Worm (Caenorhabditis elegans): Measurements from ENCODE around the gene ceh-38.

ceh-38 gene

DNA sequence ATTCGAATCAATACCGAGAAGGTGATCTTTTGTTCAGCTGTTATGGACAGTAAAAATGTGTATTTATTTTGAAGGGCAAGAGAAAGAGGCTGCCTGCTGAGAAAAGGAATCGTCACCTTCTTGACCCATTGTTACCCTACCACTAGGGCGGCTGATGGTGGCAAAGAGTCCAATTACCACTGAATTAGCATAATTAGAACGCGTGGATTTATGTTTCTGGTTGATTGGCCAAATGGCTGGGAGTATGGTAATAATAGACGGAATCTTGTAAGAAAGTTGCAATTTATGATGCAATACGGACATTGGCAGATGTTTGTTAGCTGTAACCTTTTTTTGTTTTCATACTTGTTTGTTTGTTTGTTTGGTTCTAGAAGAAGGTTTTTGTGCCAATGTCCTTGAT, 11.5 kb upstream of the ceh-38 start:
- TF ChIP-seq unc-62 (GFP tag; optimal IDR thresholded peaks at IDR 0.05) (no peak), ces-1 (GFP tag; optimal IDR thresholded peaks at IDR 0.05) (peak; percentile 65), snpc-4 (tag; optimal IDR thresholded peaks at IDR 0.05) (no peak), nhr-76 (tag; optimal IDR thresholded peaks at IDR 0.05) (no peak), sptf-1 (tag; optimal IDR thresholded peaks at IDR 0.05) (peak; percentile 40), cnd-1 (tag; optimal IDR thresholded peaks at IDR 0.05) (peak; percentile 60), hlh-1 (tag; optimal IDR thresholded peaks at IDR 0.05) (no peak), zip-8 (tag; optimal IDR thresholded peaks at IDR 0.05) (peak; percentile 34), lin-32 (GFP tag; optimal IDR thresholded peaks at IDR 0.05) (no peak), ham-2 (GFP tag; optimal IDR thresholded peaks at IDR 0.05) (peak; percentile 37), nhr-237 (tag; optimal IDR thresholded peaks at IDR 0.05) (no peak), ceh-43 (GFP tag; optimal IDR thresholded peaks at IDR 0.05) (peak; percentile 79), nhr-2 (tag; optimal IDR thresholded peaks at IDR 0.05) (peak; percentile 97), unc-120 (tag; optimal IDR thresholded peaks at IDR 0.05; ENCODE audit: poor library complexity, severe bottlenecking) (no peak), unc-39 (tag; optimal IDR thresholded peaks at IDR 0.05) (peak; percentile 41), ceh-83 (GFP tag; optimal IDR thresholded peaks at IDR 0.05) (no peak), mls-2 (tag; optimal IDR thresholded peaks at IDR 0.05) (peak; percentile 80)

DNA sequence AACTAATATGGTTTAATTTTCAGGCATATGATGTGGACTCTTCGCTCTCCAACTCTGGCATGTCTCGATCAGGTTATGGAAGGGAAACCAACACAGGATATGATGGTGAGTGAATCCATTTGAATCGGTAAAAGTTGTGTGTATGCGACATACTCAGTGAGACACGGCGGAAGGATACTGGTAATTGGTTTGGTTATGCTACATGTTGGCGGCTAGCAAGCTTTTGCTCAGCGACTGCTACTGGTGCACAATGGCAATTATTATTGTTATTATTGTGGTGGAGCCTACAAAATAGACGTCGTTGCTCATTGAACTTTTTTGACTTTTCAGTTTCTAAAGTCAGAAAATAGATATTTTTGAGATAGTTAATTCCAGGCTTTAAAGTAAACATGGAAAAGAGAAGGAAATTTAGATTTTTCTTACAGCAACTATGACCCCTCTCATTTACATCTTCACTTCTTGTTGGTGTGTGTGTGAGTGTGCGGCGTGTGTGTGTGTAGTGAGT, 10.5 kb upstream of the ceh-38 start:
- TF ChIP-seq ces-1 (GFP tag; optimal IDR thresholded peaks at IDR 0.05): peak; percentile 80
- TF ChIP-seq lin-13 (tag; optimal IDR thresholded peaks at IDR 0.05): no peak

DNA sequence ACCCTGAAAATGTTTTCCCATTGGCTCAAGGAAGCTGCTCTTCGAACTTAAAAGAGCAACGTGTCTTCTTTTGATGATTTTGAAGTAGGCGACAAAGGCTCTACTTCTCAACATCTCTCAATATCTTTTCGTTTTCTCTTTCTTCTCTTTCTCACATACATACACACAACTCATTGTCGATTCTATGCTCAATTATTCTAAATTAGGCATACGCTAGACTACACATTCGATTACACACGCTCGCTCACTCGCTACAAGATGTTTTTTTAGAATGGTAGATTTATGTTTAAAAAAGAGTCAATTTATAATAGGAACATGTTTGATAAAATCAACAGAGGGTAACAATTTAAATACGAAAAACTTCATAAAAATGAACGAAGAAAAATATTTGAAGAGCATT, 9.8 kb upstream of the ceh-38 start:
- TF ChIP-seq mab-5 (tag; optimal IDR thresholded peaks at IDR 0.05): no peak
- TF ChIP-seq ces-1 (GFP tag; optimal IDR thresholded peaks at IDR 0.05): peak; percentile 90

DNA sequence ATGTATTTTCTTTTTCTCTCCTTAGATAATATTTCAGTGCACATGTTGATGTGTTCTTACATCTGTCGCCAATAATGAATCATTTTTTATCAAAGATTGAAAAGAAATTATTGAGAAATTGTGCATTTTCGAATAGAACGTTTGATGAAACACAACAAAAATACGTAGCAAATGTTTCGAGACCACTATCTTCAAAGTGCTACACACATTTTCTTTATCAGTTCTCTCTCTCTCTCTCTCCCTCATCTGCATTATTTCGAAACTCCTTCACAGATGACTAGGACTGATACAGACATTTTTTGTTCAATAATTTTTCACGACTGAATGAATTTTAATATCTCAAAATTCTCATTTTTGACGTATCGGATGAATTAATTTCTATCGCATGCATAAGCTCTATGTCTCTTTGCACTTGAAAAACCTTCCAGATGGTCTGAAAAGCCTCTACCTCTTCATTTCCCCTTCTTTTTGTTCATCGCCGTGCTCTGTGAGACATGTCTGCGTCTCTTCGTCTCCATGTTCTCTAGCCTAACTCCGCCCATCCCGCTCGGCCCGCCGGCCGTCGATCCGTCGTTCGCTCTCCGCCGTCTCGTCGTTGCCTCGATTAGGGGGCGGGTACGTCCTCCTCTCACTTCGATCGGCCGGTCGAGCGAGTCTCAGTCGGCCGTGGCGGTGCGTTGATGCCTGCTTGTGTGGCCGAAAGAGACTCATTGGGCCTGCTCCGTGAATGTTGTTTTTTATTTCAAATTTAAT, 7.9 kb upstream of the ceh-38 start:
- TF ChIP-seq ceh-83 (GFP tag; optimal IDR thresholded peaks at IDR 0.05) (peak; percentile 50), snpc-4 (tag; optimal IDR thresholded peaks at IDR 0.05) (no peak), tbx-8 (GFP tag; optimal IDR thresholded peaks at IDR 0.05) (no peak), ztf-11 (tag; optimal IDR thresholded peaks at IDR 0.05) (no peak), mep-1 (tag; optimal IDR thresholded peaks at IDR 0.05) (peak; percentile 32), cnd-1 (tag; optimal IDR thresholded peaks at IDR 0.05) (peak; percentile 56), mls-2 (tag; optimal IDR thresholded peaks at IDR 0.05) (peak; percentile 58), sptf-1 (tag; optimal IDR thresholded peaks at IDR 0.05) (peak; percentile 39), nhr-28 (tag; optimal IDR thresholded peaks at IDR 0.05) (no peak), elt-3 (tag; optimal IDR thresholded peaks at IDR 0.05) (no peak), nhr-2 (tag; optimal IDR thresholded peaks at IDR 0.05) (peak; percentile 73), lin-13 (tag; optimal IDR thresholded peaks at IDR 0.05) (no peak), nhr-237 (tag; optimal IDR thresholded peaks at IDR 0.05) (no peak), lsy-2 (tag; optimal IDR thresholded peaks at IDR 0.05) (no peak), bed-3 (GFP tag; optimal IDR thresholded peaks at IDR 0.05) (no peak), ceh-43 (GFP tag; optimal IDR thresholded peaks at IDR 0.05) (no peak), hlh-1 (tag; optimal IDR thresholded peaks at IDR 0.05) (peak; percentile 4), unc-120 (tag; optimal IDR thresholded peaks at IDR 0.05; ENCODE audit: poor library complexity, severe bottlenecking) (peak; percentile 90), elt-1 (tag; optimal IDR thresholded peaks at IDR 0.05; ENCODE audit: borderline replicate concordance, insufficient read depth) (no peak), ces-1 (GFP tag; optimal IDR thresholded peaks at IDR 0.05) (peak; percentile 26), pha-4 (tag; optimal IDR thresholded peaks at IDR 0.05) (peak; percentile 31), ceh-39 (tag; optimal IDR thresholded peaks at IDR 0.05) (no peak), nhr-76 (tag; optimal IDR thresholded peaks at IDR 0.05) (no peak), flh-1 (GFP tag; optimal IDR thresholded peaks at IDR 0.05) (no peak), unc-39 (tag; optimal IDR thresholded peaks at IDR 0.05) (no peak), blmp-1 (tag; optimal IDR thresholded peaks at IDR 0.05) (no peak), zip-8 (tag; optimal IDR thresholded peaks at IDR 0.05) (no peak), mab-5 (tag; optimal IDR thresholded peaks at IDR 0.05) (no peak), unc-62 (GFP tag; optimal IDR thresholded peaks at IDR 0.05) (no peak), nhr-12 (tag; optimal IDR thresholded peaks at IDR 0.05) (no peak), lin-32 (GFP tag; optimal IDR thresholded peaks at IDR 0.05) (no peak), drap-1 (GFP tag; optimal IDR thresholded peaks at IDR 0.05) (no peak), sem-2 (GFP tag; optimal IDR thresholded peaks at IDR 0.05) (no peak), ham-2 (GFP tag; optimal IDR thresholded peaks at IDR 0.05) (no peak), M03D4.4 (tag; optimal IDR thresholded peaks at IDR 0.05) (peak; percentile 38)
